Worm (Caenorhabditis elegans): ENCODE data around the gene F58E6.4.

ce11 chrV:9768828-9769778, 18.9 kb upstream of the F58E6.4 start, which contains the start of gene unc-42:
- TF ChIP-seq dao-5 (tag; optimal IDR thresholded peaks at IDR 0.05) (no peak), W03F9.2 (tag; optimal IDR thresholded peaks at IDR 0.05) (no peak)

Data from whole organism, L4/young adult.